Fruit fly (Drosophila melanogaster) whole organism, pupa: ENCODE measurements around the gene CG31102.

Experiments used
- CG13204 ChIP-seq: fragments of 200-800 bp; sonication (Bioruptor generic); optimal IDR thresholded peaks from 2 replicates; lab custom pipeline; 2018; ENCODE audit warnings: missing biosample characterization, mild to moderate bottlenecking, missing genetic modification characterization, moderate library complexity
- CG15710 ChIP-seq: fragments of 200-800 bp; sonication (Bioruptor generic); optimal IDR thresholded peaks from 2 replicates; lab custom pipeline; 2018; ENCODE audit warnings: missing biosample characterization, mild to moderate bottlenecking, missing genetic modification characterization, moderate library complexity
- CG4496 ChIP-seq: fragments of 200-800 bp; sonication (Bioruptor generic); IDR thresholded peaks from 3 replicates; pipeline ENCODE4 v1.3.6; 2022; ENCODE audit warnings: missing biosample characterization, missing genetic modification characterization
- EcR ChIP-seq: fragments of 200-800 bp; sonication (Bioruptor generic); optimal IDR thresholded peaks from 3 replicates; lab custom pipeline; 2019; ENCODE audit warnings: missing biosample characterization, missing genetic modification characterization, mild to moderate bottlenecking, moderate library complexity, missing genetic modification reagents
- Ets98B ChIP-seq: fragments of 200-800 bp; sonication (Bioruptor generic); IDR thresholded peaks from 2 replicates; pipeline ENCODE4 v1.3.6; 2022; ENCODE audit warnings: missing biosample characterization, missing genetic modification characterization
- Pif1A ChIP-seq: fragments of 200-800 bp; sonication (Bioruptor generic); optimal IDR thresholded peaks from 3 replicates; lab custom pipeline; 2016; ENCODE audit warnings: missing biosample characterization, missing genetic modification characterization
- fd96Ca ChIP-seq: fragments of 200-800 bp; sonication (Bioruptor generic); IDR thresholded peaks from 3 replicates; pipeline ENCODE4 v1.3.6; 2022; ENCODE audit warnings: missing biosample characterization, missing genetic modification characterization
- gl ChIP-seq: fragments of 200-800 bp; sonication (Bioruptor generic); optimal IDR thresholded peaks from 2 replicates; lab custom pipeline; 2018; ENCODE audit warnings: missing biosample characterization, mild to moderate bottlenecking, missing genetic modification characterization

CG31102 gene

DNA sequence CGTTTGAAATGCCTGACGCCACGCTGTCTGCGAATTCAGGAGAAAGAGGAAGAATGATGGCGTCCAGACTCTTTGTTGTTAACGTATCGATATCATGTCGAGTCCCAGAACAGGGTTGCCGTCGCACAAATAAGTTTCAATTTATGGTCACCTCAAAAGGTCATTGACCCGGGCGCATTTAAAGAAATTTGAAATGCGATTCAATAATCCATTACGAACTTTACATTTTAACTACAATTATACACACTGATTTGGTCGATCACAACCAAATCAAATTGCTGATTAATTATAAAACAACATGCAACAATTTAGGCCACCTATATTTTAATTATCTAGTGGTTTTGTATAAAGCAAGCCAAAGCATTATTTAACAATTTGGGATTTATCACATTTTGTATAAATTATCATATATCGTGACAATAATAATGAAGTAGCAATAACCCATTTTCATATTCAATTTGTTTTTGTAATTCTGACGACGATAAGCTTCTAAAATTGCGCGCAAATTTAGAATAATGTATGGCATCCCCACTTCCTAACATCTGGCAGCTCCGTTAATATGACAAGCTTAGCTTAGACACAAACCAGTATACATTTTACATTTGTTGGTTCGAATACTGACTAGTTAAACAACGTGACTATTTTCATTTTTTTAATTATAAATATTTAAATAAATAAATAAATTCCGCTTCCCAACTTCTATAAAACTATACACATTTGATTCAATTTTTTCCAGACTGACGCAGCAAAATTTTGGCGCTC lies 50.2 kb downstream of the CG31102 start, which contains the start of gene bam:
bam (minus strand) TSS at position 58 of the 762 bp plus-strand sequence.
- TF ChIP-seq gl (tag; lab: Kevin White, UChicago) = no peak
- no peak for TF ChIP-seq CG4496 (GFP tag; lab: Robert Waterston, UW)
- no peak for TF ChIP-seq CG13204
- TF ChIP-seq Pif1A (GFP tag; lab: Kevin White, UChicago) = no peak
- TF ChIP-seq CG15710 (tag; lab: Kevin White, UChicago) = no peak
- TF ChIP-seq Ets98B = no peak
- peak; percentile 81 for TF ChIP-seq EcR (GFP tag; lab: Kevin White, UChicago)
- TF ChIP-seq fd96Ca = no peak
